Worm (Caenorhabditis elegans) whole organism, mixed stage, embryonic: ENCODE measurements around the gene R07E4.5.

Source experiments
- elt-3 ChIP-seq: fragments of 150-350 bp; optimal IDR thresholded peaks from 2 replicates; lab custom pipeline; 2014; ENCODE audit warnings: missing biosample characterization, missing genetic modification characterization
- mab-5 ChIP-seq: fragments of 150-350 bp; optimal IDR thresholded peaks from 2 replicates; lab custom pipeline; 2014; ENCODE audit warnings: missing biosample characterization, missing genetic modification characterization
- unc-39 ChIP-seq: fragments of 150-350 bp; optimal IDR thresholded peaks from 2 replicates; lab custom pipeline; 2014; ENCODE audit warnings: missing biosample characterization, missing genetic modification characterization
- unc-62 ChIP-seq: fragments of 150-350 bp; optimal IDR thresholded peaks from 2 replicates; lab custom pipeline; 2014; ENCODE audit warnings: missing biosample characterization, missing genetic modification reagents, missing genetic modification characterization

DNA sequence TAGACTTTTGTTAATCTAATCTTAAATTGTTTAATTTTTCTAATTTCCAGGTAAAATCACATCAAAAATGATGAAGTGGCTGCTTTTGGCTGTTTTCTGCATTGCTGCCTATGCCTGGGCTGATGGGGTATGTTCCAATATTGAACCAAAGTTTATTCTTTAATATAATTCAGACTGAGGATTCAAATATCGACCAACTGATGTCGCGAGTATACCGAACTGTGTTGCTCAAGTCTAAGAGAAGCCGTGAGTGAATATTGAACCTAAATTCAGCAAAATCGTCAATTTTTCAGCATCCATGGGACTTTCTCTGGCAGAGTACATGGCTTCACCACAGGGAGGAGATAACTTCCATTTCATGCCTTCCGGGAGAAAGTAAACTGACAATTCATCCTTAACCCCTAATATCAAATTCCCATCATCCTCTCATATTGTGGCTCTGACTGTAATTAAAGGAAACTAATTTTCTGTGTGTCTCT is 48.3 kb downstream of the R07E4.5 start, which contains the start of gene nlp-49:
- TF ChIP-seq unc-39 (no peak), unc-62 (GFP tag; lab: Kevin White, UChicago) (no peak), elt-3 (tag; lab: Kevin White, UChicago) (no peak), mab-5 (tag; lab: Kevin White, UChicago) (no peak)
